Worm (Caenorhabditis elegans): Measurements from ENCODE around the gene srh-265.

srh-265 gene

DNA sequence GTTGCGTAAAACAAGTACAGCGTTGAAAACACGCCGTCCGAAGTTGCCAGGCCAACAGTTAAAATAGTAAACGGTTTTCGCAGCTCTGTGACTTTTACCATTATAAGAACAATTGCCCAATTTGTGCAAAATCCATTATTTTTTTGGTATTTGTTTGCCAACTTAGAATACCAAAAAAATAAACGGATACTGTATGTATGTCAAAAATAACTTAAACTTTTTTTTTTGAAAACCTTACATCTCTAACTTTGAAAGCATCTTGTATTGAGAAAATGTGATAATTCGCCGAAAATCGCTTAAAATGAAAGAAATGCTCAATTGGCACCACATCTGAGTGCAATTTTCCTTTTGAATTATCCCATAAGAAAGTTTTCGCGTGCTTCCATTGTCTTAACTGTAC is 17.3 kb upstream of the srh-265 start, which contains the start of gene fbxa-199:
TSS of gene fbxa-199 (minus strand) at position 101 of the 400 bp plus-strand sequence.
- no peak for TF ChIP-seq ceh-13 (GFP tag; optimal IDR thresholded peaks at IDR 0.05)
- no peak for TF ChIP-seq ama-1 (optimal IDR thresholded peaks at IDR 0.05)
- TF ChIP-seq flt-1 (GFP tag; IDR thresholded peaks at IDR 0.05): no peak
- TF ChIP-seq tbx-11 (GFP tag; IDR thresholded peaks at IDR 0.05): no peak
- no peak for TF ChIP-seq sea-1 (GFP tag; conservative IDR thresholded peaks at IDR 0.05)
- no peak for TF ChIP-seq F13C5.2 (tag; optimal IDR thresholded peaks at IDR 0.05)
- no peak for TF ChIP-seq tbx-37 (GFP tag; conservative IDR thresholded peaks at IDR 0.05)
- TF ChIP-seq hnd-1 (tag; optimal IDR thresholded peaks at IDR 0.05): no peak
- TF ChIP-seq hmbx-1 (tag; optimal IDR thresholded peaks at IDR 0.05): no peak
- no peak for TF ChIP-seq aly-1 (tag; optimal IDR thresholded peaks at IDR 0.05)
- TF ChIP-seq tra-4 (tag; optimal IDR thresholded peaks at IDR 0.05): no peak
- no peak for TF ChIP-seq pes-1 (GFP tag; IDR thresholded peaks at IDR 0.05)
- TF ChIP-seq ets-7 (tag; optimal IDR thresholded peaks at IDR 0.05): no peak
- TF ChIP-seq ceh-36 (tag; optimal IDR thresholded peaks at IDR 0.05): no peak
- TF ChIP-seq scrt-1 (GFP tag; IDR thresholded peaks at IDR 0.05): no peak

DNA sequence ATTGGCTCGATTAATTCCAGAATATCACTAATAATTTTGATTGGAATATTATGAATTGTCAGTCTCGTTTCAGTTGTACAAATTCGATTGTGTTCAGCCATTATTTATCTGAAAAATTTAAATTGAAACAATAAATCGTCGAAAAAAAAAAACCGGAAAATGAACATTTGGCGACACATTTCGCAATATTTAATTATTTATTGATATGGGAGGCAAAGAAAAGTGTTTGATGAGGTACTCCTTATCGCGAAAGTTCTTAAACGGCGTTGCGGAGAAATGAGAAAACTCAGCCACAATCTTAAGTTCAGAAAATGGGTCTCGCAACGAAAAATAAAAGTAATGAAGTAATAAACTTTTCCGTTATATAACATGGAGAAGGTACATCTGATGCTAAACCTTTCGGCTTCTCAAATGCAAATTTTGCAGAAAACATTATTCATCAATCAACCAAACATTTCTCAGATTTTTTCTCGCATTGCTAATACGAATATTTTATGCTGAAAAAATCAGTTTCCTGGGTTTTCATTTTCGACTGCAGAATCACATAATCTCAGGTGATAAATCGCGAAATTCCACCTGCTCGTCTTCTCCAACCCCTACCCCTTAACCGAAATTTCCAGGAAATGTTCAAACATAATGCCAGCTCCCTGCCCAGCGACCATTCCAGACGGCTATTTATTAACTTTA is 16.2 kb upstream of the srh-265 start, which contains the start of the genes T06E6.15 and sri-7:
TSS of gene T06E6.15 (minus strand) at position 101 of the 687 bp plus-strand sequence.
TSS of gene sri-7 (plus strand) at position 637 of the 687 bp plus-strand sequence.
- TF ChIP-seq F13C5.2 (tag; optimal IDR thresholded peaks at IDR 0.05) (no peak), hmg-4 (GFP tag; optimal IDR thresholded peaks at IDR 0.05) (no peak), ama-1 (optimal IDR thresholded peaks at IDR 0.05) (no peak), aly-1 (tag; optimal IDR thresholded peaks at IDR 0.05) (no peak), ceh-36 (tag; optimal IDR thresholded peaks at IDR 0.05) (no peak), hnd-1 (tag; optimal IDR thresholded peaks at IDR 0.05) (no peak), tbx-11 (GFP tag; IDR thresholded peaks at IDR 0.05) (no peak), sea-1 (GFP tag; conservative IDR thresholded peaks at IDR 0.05) (no peak), pes-1 (GFP tag; IDR thresholded peaks at IDR 0.05) (no peak), hmbx-1 (tag; optimal IDR thresholded peaks at IDR 0.05) (no peak), flt-1 (GFP tag; IDR thresholded peaks at IDR 0.05) (no peak), B0310.2 (tag; optimal IDR thresholded peaks at IDR 0.05) (no peak), ets-7 (tag; optimal IDR thresholded peaks at IDR 0.05) (no peak)

DNA sequence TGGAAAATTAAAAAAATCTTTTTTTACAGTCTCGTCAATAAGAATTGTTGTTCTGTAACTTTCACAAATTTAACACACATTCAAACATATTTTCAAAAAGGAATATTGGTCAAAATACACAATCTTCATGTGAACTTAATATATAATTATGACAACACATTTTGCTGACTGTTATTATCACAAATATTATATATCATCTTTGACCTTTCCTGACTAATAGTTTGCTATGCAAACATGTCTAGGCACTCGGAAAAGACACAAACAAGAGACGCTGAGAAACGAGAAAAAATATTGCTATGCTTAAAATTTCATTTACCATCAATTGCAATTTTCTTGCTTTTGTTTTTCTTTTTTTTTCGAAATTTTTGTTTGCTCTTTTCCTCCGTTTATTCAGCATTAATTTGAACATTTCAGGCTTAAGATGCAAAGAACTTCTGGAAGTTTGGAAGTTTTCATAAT is 14.2 kb upstream of the srh-265 start, which contains the start of gene fbxa-135:
TSS of gene fbxa-135 (plus strand) at position 409 of the 459 bp plus-strand sequence.
- TF ChIP-seq pes-1 (GFP tag; IDR thresholded peaks at IDR 0.05): no peak

DNA sequence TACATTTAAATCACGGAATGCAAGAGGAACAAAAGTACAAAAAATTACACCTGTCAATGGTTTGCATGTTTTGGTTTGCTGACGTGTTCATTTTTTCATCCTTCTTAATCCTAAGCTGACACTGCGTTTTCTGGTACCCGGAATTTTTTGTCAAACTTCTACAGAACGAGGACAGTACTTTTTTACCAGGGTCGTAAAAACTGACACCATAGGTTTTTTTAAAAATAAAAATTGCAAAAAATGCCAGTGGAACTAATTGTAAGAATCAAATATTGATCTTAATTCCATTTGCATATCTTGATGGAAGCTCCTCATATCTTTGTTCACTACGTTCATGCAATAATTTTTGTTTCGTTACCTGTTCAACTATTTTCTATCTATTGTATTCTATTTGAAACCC is 11.2 kb upstream of the srh-265 start, which contains the start of gene srh-258:
TSS of gene srh-258 (plus strand) at position 301 of the 400 bp plus-strand sequence.
- TF ChIP-seq scrt-1 (GFP tag; IDR thresholded peaks at IDR 0.05) (no peak), aly-1 (tag; optimal IDR thresholded peaks at IDR 0.05) (no peak), tbx-37 (GFP tag; conservative IDR thresholded peaks at IDR 0.05) (no peak), ceh-13 (GFP tag; optimal IDR thresholded peaks at IDR 0.05) (no peak), F13C5.2 (tag; optimal IDR thresholded peaks at IDR 0.05) (no peak), sea-1 (GFP tag; conservative IDR thresholded peaks at IDR 0.05) (no peak), pes-1 (GFP tag; IDR thresholded peaks at IDR 0.05) (no peak)

DNA sequence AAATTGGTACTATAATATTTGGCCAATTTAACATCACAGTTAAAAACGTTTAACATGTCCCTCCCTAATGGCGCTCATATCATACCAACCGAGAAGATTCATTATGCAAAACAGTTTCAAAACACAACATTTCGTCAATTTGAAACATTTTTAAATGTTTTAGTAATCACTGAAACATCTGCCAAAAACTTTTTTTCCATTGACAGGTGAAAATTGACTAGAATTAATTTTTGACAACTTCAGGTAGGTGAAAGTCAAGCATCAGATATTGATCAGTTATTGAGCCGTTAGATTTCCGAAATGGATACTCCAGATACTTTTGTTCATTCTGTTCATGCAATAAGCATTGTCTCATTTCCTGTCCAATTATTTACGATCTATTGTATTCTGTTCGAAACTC is 9.1 kb upstream of the srh-265 start, which contains the start of gene srh-257:
TSS of gene srh-257 (plus strand) at position 301 of the 400 bp plus-strand sequence.
- TF ChIP-seq flt-1 (GFP tag; IDR thresholded peaks at IDR 0.05) (no peak), ama-1 (optimal IDR thresholded peaks at IDR 0.05) (no peak), hmbx-1 (tag; optimal IDR thresholded peaks at IDR 0.05) (no peak), hnd-1 (tag; optimal IDR thresholded peaks at IDR 0.05) (no peak), ets-7 (tag; optimal IDR thresholded peaks at IDR 0.05) (no peak), hmg-4 (GFP tag; optimal IDR thresholded peaks at IDR 0.05) (no peak), aly-1 (tag; optimal IDR thresholded peaks at IDR 0.05) (no peak), tra-4 (tag; optimal IDR thresholded peaks at IDR 0.05) (no peak), tbx-11 (GFP tag; IDR thresholded peaks at IDR 0.05) (no peak), scrt-1 (GFP tag; IDR thresholded peaks at IDR 0.05) (no peak), sea-1 (GFP tag; conservative IDR thresholded peaks at IDR 0.05) (no peak), F13C5.2 (tag; optimal IDR thresholded peaks at IDR 0.05) (no peak), ceh-13 (GFP tag; optimal IDR thresholded peaks at IDR 0.05) (no peak), tbx-37 (GFP tag; conservative IDR thresholded peaks at IDR 0.05) (no peak), pes-1 (GFP tag; IDR thresholded peaks at IDR 0.05) (no peak), B0310.2 (tag; optimal IDR thresholded peaks at IDR 0.05) (no peak), ceh-36 (tag; optimal IDR thresholded peaks at IDR 0.05) (no peak)

DNA sequence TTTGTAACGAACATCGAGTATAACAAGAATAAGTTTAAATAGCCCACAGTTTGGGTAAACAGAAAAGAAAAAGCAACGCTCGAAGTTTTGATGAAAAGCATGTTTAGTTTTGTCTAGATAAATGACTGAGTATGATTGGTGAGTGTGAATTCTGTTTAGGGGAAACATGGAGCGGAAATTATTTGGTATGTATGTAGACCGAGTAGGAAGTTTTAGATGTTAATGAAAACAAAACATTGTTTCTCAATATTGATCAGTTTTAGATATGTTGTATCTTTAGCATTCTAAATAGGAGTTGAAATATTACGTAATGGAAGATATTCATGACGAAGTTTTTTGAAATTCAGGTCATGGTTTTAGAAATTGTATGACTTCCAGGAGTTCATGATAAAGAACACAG is 3.4 kb upstream of the srh-265 start, which contains the start of gene srbc-63:
TSS of gene srbc-63 (minus strand) at position 101 of the 400 bp plus-strand sequence.
- TF ChIP-seq B0310.2 (tag; optimal IDR thresholded peaks at IDR 0.05) (no peak), hnd-1 (tag; optimal IDR thresholded peaks at IDR 0.05) (no peak), pes-1 (GFP tag; IDR thresholded peaks at IDR 0.05) (no peak), tbx-11 (GFP tag; IDR thresholded peaks at IDR 0.05) (no peak), hmbx-1 (tag; optimal IDR thresholded peaks at IDR 0.05) (no peak), ceh-13 (GFP tag; optimal IDR thresholded peaks at IDR 0.05) (no peak), tra-4 (tag; optimal IDR thresholded peaks at IDR 0.05) (no peak), F13C5.2 (tag; optimal IDR thresholded peaks at IDR 0.05) (no peak), ama-1 (optimal IDR thresholded peaks at IDR 0.05) (no peak)

DNA sequence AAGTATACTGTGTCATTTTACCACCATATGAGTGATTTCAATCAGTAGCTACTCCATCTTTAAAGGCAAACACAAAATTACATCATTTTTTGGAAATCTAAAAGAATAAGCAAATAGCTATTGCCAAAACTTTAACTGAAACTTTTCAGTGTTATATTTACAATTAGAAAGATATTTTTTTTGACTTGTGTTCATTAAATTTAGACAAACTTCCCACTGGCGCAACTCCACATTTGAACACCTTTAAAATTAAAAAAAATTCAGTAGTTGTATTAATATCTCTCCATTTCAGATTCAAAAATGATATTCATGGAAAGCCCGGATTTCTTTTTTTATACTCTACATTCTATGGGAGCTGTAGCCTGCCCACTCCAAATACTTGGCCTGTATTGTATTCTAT is 2.2 kb upstream of the srh-265 start, which contains the start of gene srh-264:
TSS of gene srh-264 (plus strand) at position 301 of the 400 bp plus-strand sequence.
- TF ChIP-seq scrt-1 (GFP tag; IDR thresholded peaks at IDR 0.05) (no peak), pes-1 (GFP tag; IDR thresholded peaks at IDR 0.05) (no peak), hmbx-1 (tag; optimal IDR thresholded peaks at IDR 0.05) (no peak), sea-1 (GFP tag; conservative IDR thresholded peaks at IDR 0.05) (no peak), ets-7 (tag; optimal IDR thresholded peaks at IDR 0.05) (no peak), ceh-13 (GFP tag; optimal IDR thresholded peaks at IDR 0.05) (no peak), hnd-1 (tag; optimal IDR thresholded peaks at IDR 0.05) (no peak), hmg-4 (GFP tag; optimal IDR thresholded peaks at IDR 0.05) (no peak), tra-4 (tag; optimal IDR thresholded peaks at IDR 0.05) (no peak), ama-1 (optimal IDR thresholded peaks at IDR 0.05) (no peak), B0310.2 (tag; optimal IDR thresholded peaks at IDR 0.05) (no peak), ceh-36 (tag; optimal IDR thresholded peaks at IDR 0.05) (no peak)

Measured in whole organism, early embryonic.